Worm (Caenorhabditis elegans) whole organism, early embryonic: ENCODE results near the gene cept-1.

Source experiments
- B0310.2 ChIP-seq: sonication (generic microtip); optimal IDR thresholded peaks from 2 replicates; lab custom pipeline; 2016; ENCODE audit warnings: mild to moderate bottlenecking, missing genetic modification characterization, missing compliant biosample characterization
- F13C5.2 ChIP-seq: sonication (generic microtip); optimal IDR thresholded peaks from 2 replicates; lab custom pipeline; 2017; ENCODE audit warnings: mild to moderate bottlenecking, missing genetic modification characterization, inconsistent platforms, missing compliant biosample characterization
- aly-1 ChIP-seq: sonication (generic microtip); optimal IDR thresholded peaks from 2 replicates; lab custom pipeline; 2016; ENCODE audit warnings: missing genetic modification characterization, missing compliant biosample characterization
- ama-1 ChIP-seq: fragments of 150-350 bp; optimal IDR thresholded peaks from 2 replicates; lab custom pipeline; 2014
- ceh-13 ChIP-seq: fragments of 200-800 bp; sonication (Bioruptor generic); optimal IDR thresholded peaks from 2 replicates; lab custom pipeline; 2018; ENCODE audit warnings: mild to moderate bottlenecking, missing genetic modification characterization, missing compliant biosample characterization
- ceh-36 ChIP-seq: sonication (generic microtip); optimal IDR thresholded peaks from 2 replicates; lab custom pipeline; 2016; ENCODE audit warnings: missing genetic modification characterization, inconsistent platforms, missing compliant biosample characterization
- ets-7 ChIP-seq: sonication (generic microtip); optimal IDR thresholded peaks from 2 replicates; lab custom pipeline; 2016; ENCODE audit warnings: missing genotype, missing genetic modification characterization, missing compliant biosample characterization
- flt-1 ChIP-seq: fragments of 200-800 bp; sonication (Bioruptor generic); IDR thresholded peaks from 2 replicates; pipeline ENCODE4 v1.3.6; 2022; ENCODE audit warnings: missing genetic modification characterization, missing compliant biosample characterization
- hmbx-1 ChIP-seq: sonication (generic microtip); optimal IDR thresholded peaks from 2 replicates; lab custom pipeline; 2016; ENCODE audit warnings: mild to moderate bottlenecking, missing genetic modification characterization, missing compliant biosample characterization
- hmg-4 ChIP-seq: fragments of 200-800 bp; sonication (Bioruptor generic); optimal IDR thresholded peaks from 2 replicates; lab custom pipeline; 2018; ENCODE audit warnings: mild to moderate bottlenecking, missing genetic modification characterization, missing compliant biosample characterization
- hnd-1 ChIP-seq: sonication (generic microtip); optimal IDR thresholded peaks from 2 replicates; lab custom pipeline; 2016; ENCODE audit warnings: missing genetic modification characterization, missing compliant biosample characterization
- pes-1 ChIP-seq: fragments of 200-800 bp; sonication (Bioruptor generic); IDR thresholded peaks from 2 replicates; pipeline ENCODE4 v1.3.6; 2022; ENCODE audit warnings: missing genetic modification reagents, missing genetic modification characterization, missing compliant biosample characterization
- scrt-1 ChIP-seq: fragments of 200-800 bp; sonication (Bioruptor generic); IDR thresholded peaks from 2 replicates; pipeline ENCODE4 v1.3.6; 2022; ENCODE audit warnings: missing genetic modification characterization, missing compliant biosample characterization
- sea-1 ChIP-seq: fragments of 200-800 bp; sonication (Bioruptor generic); conservative IDR thresholded peaks from 2 replicates; pipeline ENCODE4 v1.3.6; 2022; ENCODE audit warnings: missing genetic modification characterization, missing compliant biosample characterization
- tbx-11 ChIP-seq: fragments of 200-800 bp; sonication (Bioruptor generic); IDR thresholded peaks from 2 replicates; pipeline ENCODE4 v1.3.6; 2022; ENCODE audit warnings: missing genetic modification characterization, missing compliant biosample characterization
- tbx-37 ChIP-seq: fragments of 200-800 bp; sonication (Bioruptor generic); conservative IDR thresholded peaks from 2 replicates; pipeline ENCODE4 v1.3.6; 2022; ENCODE audit warnings: missing genetic modification reagents, missing genetic modification characterization, missing compliant biosample characterization
- tra-4 ChIP-seq: sonication (generic microtip); optimal IDR thresholded peaks from 2 replicates; lab custom pipeline; 2017; ENCODE audit warnings: missing genetic modification characterization, missing compliant biosample characterization

The cept-1 gene

ce11 chrX:12749530-12750240 is 12.2 kb upstream of the cept-1 start, which contains the start of gene pgp-14:
Gene pgp-14 (minus strand): TSS chrX:12749580.
- TF ChIP-seq tra-4 (tag; lab: Kevin White, UChicago) (no peak), pes-1 (GFP tag; lab: Robert Waterston, UW) (no peak), scrt-1 (GFP tag; lab: Robert Waterston, UW) (no peak), hmg-4 (GFP tag; lab: Kevin White, UChicago) (no peak), tbx-37 (GFP tag; lab: Robert Waterston, UW) (no peak), ama-1 (lab: Kevin White, UChicago) (no peak), aly-1 (tag; lab: Kevin White, UChicago) (no peak), ets-7 (tag; lab: Kevin White, UChicago) (no peak), tbx-11 (no peak), sea-1 (no peak), hmbx-1 (tag; lab: Kevin White, UChicago) (no peak), flt-1 (no peak), B0310.2 (tag; lab: Kevin White, UChicago) (no peak), ceh-13 (GFP tag; lab: Kevin White, UChicago) (no peak)

DNA sequence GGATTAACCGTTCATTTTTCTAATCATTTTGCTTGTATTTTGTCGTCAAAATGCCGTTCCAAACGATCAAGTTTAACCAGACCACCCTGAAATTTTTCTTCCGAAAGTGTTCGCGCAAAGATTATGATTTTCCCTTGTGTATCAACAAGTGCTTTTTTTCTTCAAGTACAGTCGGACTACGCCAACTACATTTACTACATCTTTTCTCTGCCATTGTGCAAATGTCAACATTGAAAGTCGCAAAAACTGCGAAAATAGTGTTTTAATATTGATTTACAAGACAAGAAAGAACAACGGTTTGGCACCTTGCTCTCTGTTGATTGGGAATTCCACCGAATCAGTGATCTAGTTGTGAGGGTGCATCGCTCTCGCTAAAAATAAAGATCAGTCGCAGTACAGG is 11.1 kb upstream of the cept-1 start:
- TF ChIP-seq hmg-4 (GFP tag; lab: Kevin White, UChicago), result no peak
- no peak for TF ChIP-seq hnd-1 (tag; lab: Kevin White, UChicago)
- no peak for TF ChIP-seq ets-7 (tag; lab: Kevin White, UChicago)
- TF ChIP-seq ceh-13 (GFP tag; lab: Kevin White, UChicago), result no peak
- no peak for TF ChIP-seq pes-1 (GFP tag; lab: Robert Waterston, UW)
- no peak for TF ChIP-seq tra-4 (tag; lab: Kevin White, UChicago)
- TF ChIP-seq flt-1, result no peak
- no peak for TF ChIP-seq ceh-36 (tag; lab: Kevin White, UChicago)
- no peak for TF ChIP-seq aly-1 (tag; lab: Kevin White, UChicago)
- TF ChIP-seq tbx-37 (GFP tag; lab: Robert Waterston, UW), result no peak
- no peak for TF ChIP-seq sea-1
- no peak for TF ChIP-seq tbx-11
- no peak for TF ChIP-seq ama-1 (lab: Kevin White, UChicago)
- no peak for TF ChIP-seq hmbx-1 (tag; lab: Kevin White, UChicago)
- TF ChIP-seq B0310.2 (tag; lab: Kevin White, UChicago), result no peak
- TF ChIP-seq scrt-1 (GFP tag; lab: Robert Waterston, UW), result no peak
- TF ChIP-seq F13C5.2, result no peak

DNA sequence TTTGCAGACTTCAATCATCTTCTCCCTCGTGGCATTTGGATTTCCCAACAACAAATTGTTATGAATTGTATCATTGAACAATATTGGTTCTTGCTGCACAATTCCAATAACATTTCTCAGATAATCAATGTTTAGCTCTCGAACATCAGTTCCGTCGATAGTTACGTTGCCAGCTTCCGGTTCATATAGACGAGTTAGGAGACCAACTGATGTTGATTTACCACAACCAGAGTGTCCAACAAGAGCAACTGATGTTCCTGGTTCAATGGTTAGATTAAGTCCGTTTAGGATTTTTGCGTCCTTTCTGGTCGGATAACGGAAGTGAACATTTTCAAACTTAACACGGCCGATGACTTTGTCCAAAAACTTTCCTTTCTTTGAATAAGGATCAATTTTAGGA is 7.8 kb upstream of the cept-1 start:
- TF ChIP-seq pes-1 (GFP tag; lab: Robert Waterston, UW), result no peak
- TF ChIP-seq tbx-11, result no peak
- no peak for TF ChIP-seq F13C5.2
- TF ChIP-seq aly-1 (tag; lab: Kevin White, UChicago), result no peak
- no peak for TF ChIP-seq hnd-1 (tag; lab: Kevin White, UChicago)
- TF ChIP-seq ama-1 (lab: Kevin White, UChicago), result no peak
- TF ChIP-seq ets-7 (tag; lab: Kevin White, UChicago), result no peak
- no peak for TF ChIP-seq hmg-4 (GFP tag; lab: Kevin White, UChicago)
- TF ChIP-seq ceh-13 (GFP tag; lab: Kevin White, UChicago), result no peak
- TF ChIP-seq B0310.2 (tag; lab: Kevin White, UChicago), result no peak
- no peak for TF ChIP-seq tbx-37 (GFP tag; lab: Robert Waterston, UW)
- TF ChIP-seq scrt-1 (GFP tag; lab: Robert Waterston, UW), result no peak
- TF ChIP-seq tra-4 (tag; lab: Kevin White, UChicago), result no peak
- TF ChIP-seq hmbx-1 (tag; lab: Kevin White, UChicago), result no peak
- TF ChIP-seq sea-1, result no peak
- TF ChIP-seq ceh-36 (tag; lab: Kevin White, UChicago), result no peak

ce11 chrX:12755021-12755420 is 6.9 kb upstream of the cept-1 start:
- TF ChIP-seq ama-1 (lab: Kevin White, UChicago) (no peak), hnd-1 (tag; lab: Kevin White, UChicago) (no peak), tbx-37 (GFP tag; lab: Robert Waterston, UW) (no peak), sea-1 (no peak), F13C5.2 (no peak), ceh-36 (tag; lab: Kevin White, UChicago) (no peak), flt-1 (no peak), tbx-11 (no peak), B0310.2 (tag; lab: Kevin White, UChicago) (no peak), ets-7 (tag; lab: Kevin White, UChicago) (no peak), scrt-1 (GFP tag; lab: Robert Waterston, UW) (no peak), pes-1 (GFP tag; lab: Robert Waterston, UW) (no peak), tra-4 (tag; lab: Kevin White, UChicago) (no peak), ceh-13 (GFP tag; lab: Kevin White, UChicago) (no peak), hmg-4 (GFP tag; lab: Kevin White, UChicago) (no peak), aly-1 (tag; lab: Kevin White, UChicago) (no peak)

DNA sequence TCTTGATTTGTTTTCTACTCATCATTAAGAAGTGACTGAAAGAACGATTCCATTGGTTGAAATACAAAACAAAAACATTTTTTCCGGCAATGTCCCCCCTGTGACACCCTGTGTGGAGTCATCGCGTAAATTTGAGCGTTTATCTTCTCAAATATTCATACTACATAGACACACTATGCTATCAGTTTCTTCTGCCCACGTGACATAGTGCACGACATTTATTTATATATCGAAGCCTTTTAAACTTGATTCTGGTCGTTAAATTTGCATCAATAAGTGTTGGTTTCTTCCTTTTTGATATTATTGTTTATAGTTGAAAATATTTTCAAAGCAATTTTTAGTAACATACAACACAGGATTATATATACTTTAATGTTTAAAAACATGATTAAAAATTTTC is 2.9 kb upstream of the cept-1 start:
- TF ChIP-seq tbx-37 (GFP tag; lab: Robert Waterston, UW) (no peak), B0310.2 (tag; lab: Kevin White, UChicago) (no peak), ets-7 (tag; lab: Kevin White, UChicago) (no peak), scrt-1 (GFP tag; lab: Robert Waterston, UW) (no peak), pes-1 (GFP tag; lab: Robert Waterston, UW) (no peak), hmbx-1 (tag; lab: Kevin White, UChicago) (no peak), ceh-13 (GFP tag; lab: Kevin White, UChicago) (no peak), tbx-11 (no peak), ceh-36 (tag; lab: Kevin White, UChicago) (no peak), hnd-1 (tag; lab: Kevin White, UChicago) (no peak), ama-1 (lab: Kevin White, UChicago) (no peak), aly-1 (tag; lab: Kevin White, UChicago) (no peak), flt-1 (no peak), F13C5.2 (no peak), hmg-4 (GFP tag; lab: Kevin White, UChicago) (no peak)

ce11 chrX:12759642-12760041 is 2.2 kb upstream of the cept-1 start:
- TF ChIP-seq ceh-13 (GFP tag; lab: Kevin White, UChicago) (no peak), ets-7 (tag; lab: Kevin White, UChicago) (no peak), pes-1 (GFP tag; lab: Robert Waterston, UW) (no peak), hnd-1 (tag; lab: Kevin White, UChicago) (no peak), ama-1 (lab: Kevin White, UChicago) (no peak)
